Worm (Caenorhabditis elegans): Measurements from ENCODE around the gene gcna-1.

Gene gcna-1

DNA sequence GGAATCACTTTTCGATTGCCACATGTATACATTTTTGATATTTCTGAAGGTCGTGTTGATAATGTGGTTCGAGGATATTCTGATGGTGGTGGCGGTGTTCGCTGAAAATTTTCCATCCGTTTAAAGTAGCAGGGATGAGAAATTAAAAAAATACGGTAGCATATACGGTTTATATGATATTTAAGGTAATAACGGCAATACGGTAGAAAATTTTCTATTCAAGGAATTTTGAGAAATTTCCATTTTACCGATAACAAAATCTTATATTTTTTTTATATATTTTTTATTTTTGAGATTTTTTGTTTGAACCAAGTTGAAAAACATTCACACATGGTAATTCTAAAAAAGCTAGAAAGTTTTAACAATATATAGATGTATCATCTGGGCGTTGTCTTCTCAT lies 21.6 kb upstream of the gcna-1 start, which contains the start of gene ZK328.6:
ZK328.6 (minus strand) TSS at position 101 of the 400 bp plus-strand sequence.
- TF ChIP-seq ceh-82 (tag; optimal IDR thresholded peaks at IDR 0.05) (no peak), nhr-25 (tag; optimal IDR thresholded peaks at IDR 0.05) (no peak), ztf-11 (tag; optimal IDR thresholded peaks at IDR 0.05) (no peak), zag-1 (tag; optimal IDR thresholded peaks at IDR 0.05) (no peak), R02D3.7 (tag; optimal IDR thresholded peaks at IDR 0.05) (no peak), nhr-77 (tag; optimal IDR thresholded peaks at IDR 0.05) (no peak)

DNA sequence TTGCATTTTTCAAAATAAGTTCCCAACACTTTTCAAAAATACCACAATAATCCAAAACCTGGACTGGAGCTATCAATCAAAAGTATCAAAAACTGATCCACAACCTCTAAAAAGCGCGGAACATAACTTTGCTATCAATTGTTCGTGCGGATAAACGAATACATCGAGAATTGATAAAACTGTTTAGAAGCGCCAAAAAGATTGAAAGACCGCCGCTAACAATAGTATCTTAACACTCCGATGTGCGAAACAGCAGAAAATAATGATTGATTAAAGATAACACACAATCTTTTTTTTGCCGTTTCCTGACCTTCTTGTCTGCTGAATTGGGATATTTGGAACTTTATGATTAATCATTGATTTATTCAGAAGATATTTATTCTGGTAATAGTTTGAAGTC lies 19.5 kb upstream of the gcna-1 start, which contains the start of gene tbx-7:
tbx-7 (minus strand) TSS at position 101 of the 400 bp plus-strand sequence.
- TF ChIP-seq lin-15B (tag; optimal IDR thresholded peaks at IDR 0.05) (no peak), pha-4 (tag; optimal IDR thresholded peaks at IDR 0.05) (no peak), ama-1 (optimal IDR thresholded peaks at IDR 0.05) (no peak), sea-2 (GFP tag; optimal IDR thresholded peaks at IDR 0.05) (no peak), fos-1 (tag; optimal IDR thresholded peaks at IDR 0.05) (no peak), eor-1 (tag; optimal IDR thresholded peaks at IDR 0.05) (no peak), mml-1 (tag; optimal IDR thresholded peaks at IDR 0.05) (no peak), ceh-9 (tag; optimal IDR thresholded peaks at IDR 0.05) (no peak), elt-1 (tag; optimal IDR thresholded peaks at IDR 0.05) (no peak), unc-62 (GFP tag; optimal IDR thresholded peaks at IDR 0.05) (no peak), nfya-1 (tag; optimal IDR thresholded peaks at IDR 0.05; ENCODE audit: insufficient read depth) (no peak), zag-1 (tag; optimal IDR thresholded peaks at IDR 0.05) (no peak), fkh-10 (GFP tag; optimal IDR thresholded peaks at IDR 0.05) (no peak)

DNA sequence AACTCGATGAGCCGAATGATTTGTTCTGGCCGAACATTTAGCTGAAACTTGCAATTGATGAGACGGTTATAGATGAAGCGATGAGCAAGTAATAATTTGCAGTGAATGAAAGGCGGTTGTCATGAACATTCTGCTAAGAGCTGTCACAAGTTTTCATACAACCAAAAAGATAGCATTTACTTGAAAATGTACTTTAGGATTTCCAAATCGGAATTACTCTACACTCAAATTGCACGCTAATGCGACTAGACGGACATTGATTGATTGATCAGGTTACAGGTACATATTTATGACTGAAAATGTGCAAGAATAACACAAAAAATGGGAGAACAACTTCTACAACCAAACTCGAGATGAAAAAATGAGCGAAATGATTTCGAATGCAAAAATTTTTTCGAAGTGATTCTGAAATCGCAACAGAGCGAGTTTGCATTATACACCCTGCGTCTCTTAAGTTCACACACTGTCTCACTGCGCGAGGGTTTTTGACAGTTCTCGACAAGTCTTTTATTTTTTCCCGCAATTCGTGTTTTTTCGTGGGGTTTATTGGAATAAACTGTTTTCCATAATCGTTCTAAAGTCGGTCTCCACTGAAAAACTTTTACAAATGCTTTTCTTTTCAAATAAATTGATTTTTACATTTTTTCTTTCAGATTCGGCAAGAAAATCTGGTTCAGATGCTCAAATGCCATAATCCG lies 10.8 kb upstream of the gcna-1 start, which contains the start of the genes npp-10 and cyk-3:
npp-10 (minus strand) TSS at position 51 of the 698 bp plus-strand sequence.
cyk-3 (plus strand) TSS at position 648 of the 698 bp plus-strand sequence.
- TF ChIP-seq ZK546.5 (tag; optimal IDR thresholded peaks at IDR 0.05) (no peak), nhr-23 (tag; optimal IDR thresholded peaks at IDR 0.05) (peak; percentile 35), lin-15B (tag; optimal IDR thresholded peaks at IDR 0.05) (peak; percentile 69), nfya-1 (tag; optimal IDR thresholded peaks at IDR 0.05; ENCODE audit: insufficient read depth) (no peak), lin-39 (tag; optimal IDR thresholded peaks at IDR 0.05) (peak; percentile 32), egl-5 (tag; optimal IDR thresholded peaks at IDR 0.05) (peak; percentile 2), nhr-67 (tag; optimal IDR thresholded peaks at IDR 0.05) (no peak)

DNA sequence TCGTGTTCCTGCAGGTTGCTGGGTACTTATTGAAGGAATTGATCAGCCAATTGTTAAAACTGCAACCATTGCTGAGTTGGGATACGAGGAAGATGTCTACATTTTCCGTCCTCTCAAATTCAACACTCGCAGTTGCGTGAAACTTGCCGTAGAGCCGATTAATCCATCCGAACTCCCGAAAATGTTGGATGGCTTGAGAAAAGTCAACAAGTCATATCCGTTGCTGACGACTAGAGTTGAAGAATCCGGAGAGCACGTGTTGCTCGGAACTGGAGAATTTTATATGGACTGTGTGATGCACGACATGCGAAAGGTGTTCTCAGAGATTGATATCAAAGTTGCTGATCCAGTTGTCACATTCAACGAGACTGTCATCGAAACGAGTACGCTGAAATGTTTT lies 2.4 kb upstream of the gcna-1 start:
- no peak for TF ChIP-seq elt-2 (tag; optimal IDR thresholded peaks at IDR 0.05)

DNA sequence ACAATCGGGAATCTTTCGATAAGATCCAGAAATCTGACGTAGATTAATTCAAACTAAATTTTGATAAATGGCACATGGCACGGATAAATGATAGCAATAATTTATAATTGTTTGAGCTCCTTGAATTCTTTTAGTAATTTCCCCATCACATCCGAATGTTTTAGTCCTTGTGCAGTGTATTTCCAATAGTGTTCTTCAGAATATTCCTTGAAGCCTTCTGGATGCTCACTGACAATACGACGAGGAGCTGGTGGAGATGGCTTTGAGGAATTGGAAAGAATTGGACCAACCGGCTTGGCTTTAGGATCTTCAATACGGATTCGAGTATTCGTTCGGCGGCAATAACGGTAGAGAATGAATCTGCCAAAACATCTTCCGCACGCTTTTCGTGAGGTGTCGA lies 2.4 kb downstream of the gcna-1 start:
- TF ChIP-seq nhr-25 (tag; optimal IDR thresholded peaks at IDR 0.05) (no peak), nhr-77 (tag; optimal IDR thresholded peaks at IDR 0.05) (peak; percentile 2), pha-4 (tag; optimal IDR thresholded peaks at IDR 0.05) (no peak)

DNA sequence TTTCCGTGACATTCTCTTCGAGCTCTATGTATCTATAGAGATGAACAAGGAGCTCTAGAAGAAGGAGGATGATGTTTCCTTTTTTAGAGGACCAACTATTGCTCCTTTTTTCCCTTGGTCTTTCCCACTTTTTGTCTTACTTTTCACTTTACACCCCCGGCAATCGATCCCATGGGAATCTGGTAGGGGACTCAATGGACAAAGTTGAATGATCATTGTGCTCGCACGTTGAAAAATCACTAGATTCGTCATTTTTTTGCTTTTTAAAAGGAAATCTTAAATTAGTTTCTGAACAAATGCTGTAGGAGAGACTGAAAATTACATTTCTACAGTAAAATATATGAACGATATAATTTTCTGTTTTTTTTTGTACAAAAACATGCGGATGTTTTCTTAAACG lies 6.9 kb downstream of the gcna-1 start:
- TF ChIP-seq lin-39 (tag; optimal IDR thresholded peaks at IDR 0.05) (peak; percentile 16), ztf-4 (tag; optimal IDR thresholded peaks at IDR 0.05) (no peak)

DNA sequence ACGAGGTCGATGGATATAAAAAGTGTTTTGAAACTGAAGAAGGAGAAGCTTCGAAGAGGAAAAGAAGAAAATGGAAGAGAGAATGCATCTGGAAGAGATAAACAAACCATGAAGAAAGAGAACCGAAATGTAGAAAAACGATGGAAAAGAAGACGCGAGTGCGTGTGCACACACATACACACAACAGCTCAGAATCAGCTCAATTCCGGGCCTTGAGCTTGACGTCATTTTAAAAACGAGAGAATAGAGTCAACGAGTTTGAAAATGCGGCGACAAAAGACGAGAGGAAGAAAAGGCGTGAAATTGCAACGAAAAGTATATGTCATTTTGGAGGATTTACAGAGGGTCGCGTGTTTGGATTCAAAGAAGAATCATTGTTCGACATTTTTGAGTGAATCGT lies 9.3 kb downstream of the gcna-1 start:
- no peak for TF ChIP-seq daf-12 (tag; optimal IDR thresholded peaks at IDR 0.05)
- peak; percentile 67 for TF ChIP-seq nfya-1 (tag; optimal IDR thresholded peaks at IDR 0.05; ENCODE audit: insufficient read depth)
- peak; percentile 59 for TF ChIP-seq hmg-11 (tag; optimal IDR thresholded peaks at IDR 0.05)
- no peak for TF ChIP-seq fos-1 (tag; optimal IDR thresholded peaks at IDR 0.05)
- peak; percentile 1 for TF ChIP-seq fkh-10 (GFP tag; optimal IDR thresholded peaks at IDR 0.05)
- TF ChIP-seq jun-1 (tag; optimal IDR thresholded peaks at IDR 0.05) = no peak
- TF ChIP-seq elt-3 (tag; optimal IDR thresholded peaks at IDR 0.05) = no peak
- peak; percentile 70 for TF ChIP-seq lin-39 (tag; optimal IDR thresholded peaks at IDR 0.05)

Data from whole organism, L3 larva.